Worm (Caenorhabditis elegans) whole organism, L3 larva: ENCODE results near the gene C17H11.2.

Source experiments
- ZK546.5 ChIP-seq: sonication (generic microtip); optimal IDR thresholded peaks from 2 replicates; lab custom pipeline; 2017; ENCODE audit warnings: missing biosample characterization, missing genetic modification characterization
- nhr-237 ChIP-seq: fragments of 150-350 bp; optimal IDR thresholded peaks from 2 replicates; lab custom pipeline; 2014; ENCODE audit warnings: missing biosample characterization, missing genetic modification characterization
- unc-39 ChIP-seq: sonication (generic microtip); optimal IDR thresholded peaks from 4 replicates; lab custom pipeline; 2017; ENCODE audit warnings: missing biosample characterization, missing genetic modification characterization

ce11 chrX:8219428-8219827, 49.7 kb downstream of the C17H11.2 start, which contains the start of gene K02A6.1:
- TF ChIP-seq unc-39 (no peak), nhr-237 (tag; lab: Kevin White, UChicago) (no peak), ZK546.5 (tag; lab: Kevin White, UChicago) (no peak)
